Worm (Caenorhabditis elegans): ENCODE results near the gene srw-68.
A peak's percentile ranks its signal among the peaks of the same experiment; 100 is the strongest.

The srw-68 gene

ce11 chrV:7426594-7426993 lies at the start of gene srw-68:
Gene srw-68, minus strand, starts transcription at chrV:7426694.
- TF ChIP-seq ceh-36 (tag; optimal IDR thresholded peaks at IDR 0.05) (no peak), hmg-4 (GFP tag; optimal IDR thresholded peaks at IDR 0.05) (no peak), hnd-1 (tag; optimal IDR thresholded peaks at IDR 0.05) (no peak), scrt-1 (GFP tag; IDR thresholded peaks at IDR 0.05) (no peak), B0310.2 (tag; optimal IDR thresholded peaks at IDR 0.05) (no peak), tbx-37 (GFP tag; conservative IDR thresholded peaks at IDR 0.05) (no peak), tra-4 (tag; optimal IDR thresholded peaks at IDR 0.05) (no peak), flt-1 (GFP tag; IDR thresholded peaks at IDR 0.05) (no peak), ets-7 (tag; optimal IDR thresholded peaks at IDR 0.05) (no peak), tbx-11 (GFP tag; IDR thresholded peaks at IDR 0.05) (no peak), aly-1 (tag; optimal IDR thresholded peaks at IDR 0.05) (no peak), hmbx-1 (tag; optimal IDR thresholded peaks at IDR 0.05) (no peak), ceh-13 (GFP tag; optimal IDR thresholded peaks at IDR 0.05) (no peak), F13C5.2 (tag; optimal IDR thresholded peaks at IDR 0.05) (no peak), ama-1 (optimal IDR thresholded peaks at IDR 0.05) (no peak), sea-1 (GFP tag; conservative IDR thresholded peaks at IDR 0.05) (no peak), pes-1 (GFP tag; IDR thresholded peaks at IDR 0.05) (no peak)

ce11 chrV:7472815-7473214 lies 46.3 kb upstream of the srw-68 start, which contains the start of gene str-28:
Gene str-28, minus strand, starts transcription at chrV:7472915.
- TF ChIP-seq ets-7 (tag; optimal IDR thresholded peaks at IDR 0.05) = no peak
- no peak for TF ChIP-seq aly-1 (tag; optimal IDR thresholded peaks at IDR 0.05)
- no peak for TF ChIP-seq F13C5.2 (tag; optimal IDR thresholded peaks at IDR 0.05)
- no peak for TF ChIP-seq scrt-1 (GFP tag; IDR thresholded peaks at IDR 0.05)
- no peak for TF ChIP-seq sea-1 (GFP tag; conservative IDR thresholded peaks at IDR 0.05)
- no peak for TF ChIP-seq B0310.2 (tag; optimal IDR thresholded peaks at IDR 0.05)
- TF ChIP-seq ceh-13 (GFP tag; optimal IDR thresholded peaks at IDR 0.05) = no peak
- TF ChIP-seq flt-1 (GFP tag; IDR thresholded peaks at IDR 0.05) = no peak
- no peak for TF ChIP-seq hnd-1 (tag; optimal IDR thresholded peaks at IDR 0.05)
- no peak for TF ChIP-seq ceh-36 (tag; optimal IDR thresholded peaks at IDR 0.05)
- TF ChIP-seq pes-1 (GFP tag; IDR thresholded peaks at IDR 0.05) = no peak
- no peak for TF ChIP-seq tbx-37 (GFP tag; conservative IDR thresholded peaks at IDR 0.05)
- no peak for TF ChIP-seq ama-1 (optimal IDR thresholded peaks at IDR 0.05)

ce11 chrV:7465509-7465908 lies 39.0 kb upstream of the srw-68 start, which contains the start of gene F25E5.1:
Gene F25E5.1, plus strand, starts transcription at chrV:7465884.
- TF ChIP-seq tbx-37 (GFP tag; conservative IDR thresholded peaks at IDR 0.05) = peak; percentile 62; the same call in 1 of the 2 replicates
- peak; percentile 47 for TF ChIP-seq F13C5.2 (tag; optimal IDR thresholded peaks at IDR 0.05)
- peak; percentile 3 for TF ChIP-seq aly-1 (tag; optimal IDR thresholded peaks at IDR 0.05)
- TF ChIP-seq tra-4 (tag; optimal IDR thresholded peaks at IDR 0.05) = no peak
- no peak for TF ChIP-seq ceh-13 (GFP tag; optimal IDR thresholded peaks at IDR 0.05)
- no peak for TF ChIP-seq tbx-11 (GFP tag; IDR thresholded peaks at IDR 0.05)

- TF ChIP-seq aly-1 (tag; optimal IDR thresholded peaks at IDR 0.05) = no peak
- no peak for TF ChIP-seq ceh-36 (tag; optimal IDR thresholded peaks at IDR 0.05)
- no peak for TF ChIP-seq ets-7 (tag; optimal IDR thresholded peaks at IDR 0.05)
- TF ChIP-seq hnd-1 (tag; optimal IDR thresholded peaks at IDR 0.05) = no peak
- TF ChIP-seq tbx-11 (GFP tag; IDR thresholded peaks at IDR 0.05) = no peak
- no peak for TF ChIP-seq F13C5.2 (tag; optimal IDR thresholded peaks at IDR 0.05)
- TF ChIP-seq B0310.2 (tag; optimal IDR thresholded peaks at IDR 0.05) = no peak
- TF ChIP-seq sea-1 (GFP tag; conservative IDR thresholded peaks at IDR 0.05) = no peak
- no peak for TF ChIP-seq tra-4 (tag; optimal IDR thresholded peaks at IDR 0.05)
- TF ChIP-seq flt-1 (GFP tag; IDR thresholded peaks at IDR 0.05) = no peak
- no peak for TF ChIP-seq hmg-4 (GFP tag; optimal IDR thresholded peaks at IDR 0.05)
- TF ChIP-seq hmbx-1 (tag; optimal IDR thresholded peaks at IDR 0.05) = no peak
Measured at ce11 chrV:7464696-7465095, 38.2 kb upstream of the srw-68 start, which contains the start of gene srh-89. Gene srh-89, minus strand, starts transcription at chrV:7464796.

- TF ChIP-seq F13C5.2 (tag; optimal IDR thresholded peaks at IDR 0.05) = no peak
- TF ChIP-seq hmbx-1 (tag; optimal IDR thresholded peaks at IDR 0.05) = no peak
- no peak for TF ChIP-seq ama-1 (optimal IDR thresholded peaks at IDR 0.05)
- no peak for TF ChIP-seq ceh-36 (tag; optimal IDR thresholded peaks at IDR 0.05)
- TF ChIP-seq hnd-1 (tag; optimal IDR thresholded peaks at IDR 0.05) = no peak
- no peak for TF ChIP-seq scrt-1 (GFP tag; IDR thresholded peaks at IDR 0.05)
- no peak for TF ChIP-seq flt-1 (GFP tag; IDR thresholded peaks at IDR 0.05)
- no peak for TF ChIP-seq B0310.2 (tag; optimal IDR thresholded peaks at IDR 0.05)
- TF ChIP-seq tbx-11 (GFP tag; IDR thresholded peaks at IDR 0.05) = no peak
Measured at ce11 chrV:7460898-7461297, 34.4 kb upstream of the srw-68 start, which contains the start of gene srh-92. Gene srh-92, minus strand, starts transcription at chrV:7460998.

- TF ChIP-seq tra-4 (tag; optimal IDR thresholded peaks at IDR 0.05) (no peak), hmg-4 (GFP tag; optimal IDR thresholded peaks at IDR 0.05) (no peak), tbx-11 (GFP tag; IDR thresholded peaks at IDR 0.05) (no peak), sea-1 (GFP tag; conservative IDR thresholded peaks at IDR 0.05) (no peak), B0310.2 (tag; optimal IDR thresholded peaks at IDR 0.05) (no peak), flt-1 (GFP tag; IDR thresholded peaks at IDR 0.05) (no peak), ceh-36 (tag; optimal IDR thresholded peaks at IDR 0.05) (no peak), ceh-13 (GFP tag; optimal IDR thresholded peaks at IDR 0.05) (no peak), scrt-1 (GFP tag; IDR thresholded peaks at IDR 0.05) (no peak), tbx-37 (GFP tag; conservative IDR thresholded peaks at IDR 0.05) (no peak), hnd-1 (tag; optimal IDR thresholded peaks at IDR 0.05) (no peak), hmbx-1 (tag; optimal IDR thresholded peaks at IDR 0.05) (no peak), ets-7 (tag; optimal IDR thresholded peaks at IDR 0.05) (no peak), aly-1 (tag; optimal IDR thresholded peaks at IDR 0.05) (no peak), pes-1 (GFP tag; IDR thresholded peaks at IDR 0.05) (no peak), ama-1 (optimal IDR thresholded peaks at IDR 0.05) (no peak)
Measured at ce11 chrV:7455008-7455407, 28.5 kb upstream of the srw-68 start, which contains the start of gene F25E5.2. Gene F25E5.2, plus strand, starts transcription at chrV:7455308.

- TF ChIP-seq aly-1 (tag; optimal IDR thresholded peaks at IDR 0.05) = no peak
- TF ChIP-seq tbx-37 (GFP tag; conservative IDR thresholded peaks at IDR 0.05) = no peak
- no peak for TF ChIP-seq ceh-13 (GFP tag; optimal IDR thresholded peaks at IDR 0.05)
- TF ChIP-seq ets-7 (tag; optimal IDR thresholded peaks at IDR 0.05) = no peak
- no peak for TF ChIP-seq tra-4 (tag; optimal IDR thresholded peaks at IDR 0.05)
- TF ChIP-seq B0310.2 (tag; optimal IDR thresholded peaks at IDR 0.05) = no peak
- TF ChIP-seq hnd-1 (tag; optimal IDR thresholded peaks at IDR 0.05) = no peak
- TF ChIP-seq pes-1 (GFP tag; IDR thresholded peaks at IDR 0.05) = no peak
- TF ChIP-seq flt-1 (GFP tag; IDR thresholded peaks at IDR 0.05) = no peak
Measured at ce11 chrV:7454236-7454635, 27.7 kb upstream of the srw-68 start, which contains the start of gene try-8. Gene try-8, minus strand, starts transcription at chrV:7454336.

Measured in whole organism, early embryonic.